Worm (Caenorhabditis elegans) whole organism, mixed stage, embryonic: ENCODE data around the gene wdr-31.

Experiments used
- ceh-39 ChIP-seq: fragments of 150-350 bp; optimal IDR thresholded peaks from 2 replicates; lab custom pipeline; 2014; ENCODE audit warnings: missing biosample characterization, missing genetic modification characterization
- elt-1 ChIP-seq: sonication (generic microtip); optimal IDR thresholded peaks from 2 replicates; lab custom pipeline; 2017; ENCODE audit warnings: missing genetic modification characterization, mild to moderate bottlenecking, missing compliant biosample characterization, antibody characterized with exemption, moderate library complexity, borderline replicate concordance; ENCODE audit not compliant: insufficient read depth
- ham-2 ChIP-seq: fragments of 200-800 bp; sonication (Bioruptor generic); optimal IDR thresholded peaks from 2 replicates; lab custom pipeline; 2018; ENCODE audit warnings: mild to moderate bottlenecking, missing genetic modification characterization, missing compliant biosample characterization
- lin-13 ChIP-seq: fragments of 150-350 bp; optimal IDR thresholded peaks from 2 replicates; lab custom pipeline; 2014; ENCODE audit warnings: missing biosample characterization, missing genetic modification characterization
- lsy-2 ChIP-seq: fragments of 150-350 bp; optimal IDR thresholded peaks from 2 replicates; lab custom pipeline; 2014; ENCODE audit warnings: missing biosample characterization, missing genetic modification characterization
- nhr-28 ChIP-seq: fragments of 150-350 bp; optimal IDR thresholded peaks from 2 replicates; lab custom pipeline; 2014; ENCODE audit warnings: missing biosample characterization, missing genetic modification characterization
- nhr-76 ChIP-seq: sonication (generic microtip); optimal IDR thresholded peaks from 2 replicates; lab custom pipeline; 2017; ENCODE audit warnings: missing biosample characterization, missing genetic modification characterization
- pha-4 ChIP-seq: fragments of 150-350 bp; optimal IDR thresholded peaks from 2 replicates; lab custom pipeline; 2018; ENCODE audit warnings: missing biosample characterization, missing genetic modification reagents, missing genetic modification characterization
- sptf-1 ChIP-seq: sonication (generic microtip); optimal IDR thresholded peaks from 2 replicates; lab custom pipeline; 2017; ENCODE audit warnings: mild to moderate bottlenecking, missing genetic modification characterization, moderate library complexity, missing compliant biosample characterization

ce11 chrII:2747956-2748621, 13.0 kb upstream of the wdr-31 start:
- TF ChIP-seq pha-4 (tag; lab: Kevin White, UChicago) = no peak
- no peak for TF ChIP-seq elt-1 (tag; lab: Kevin White, UChicago)
- no peak for TF ChIP-seq ceh-39 (tag; lab: Kevin White, UChicago)
- no peak for TF ChIP-seq lsy-2
- no peak for TF ChIP-seq lin-13 (tag; lab: Kevin White, UChicago)
- TF ChIP-seq sptf-1 (tag; lab: Kevin White, UChicago) = no peak
- no peak for TF ChIP-seq nhr-76 (tag; lab: Kevin White, UChicago)
- no peak for TF ChIP-seq ham-2
- TF ChIP-seq nhr-28 (tag; lab: Kevin White, UChicago) = no peak
